Fruit fly (Drosophila melanogaster): ENCODE measurements around the gene Marcal1.

Gene Marcal1

dm6 chr2L:4945300-4945699 lies 10.0 kb upstream of the Marcal1 start, which contains the start of the genes mRpL24 and betaggt-I (continued):
- peak; percentile 61 for TF ChIP-seq Ets97D (GFP tag; optimal IDR thresholded peaks at IDR 0.05)
- TF ChIP-seq Med (GFP tag): peak; percentile 92
- peak; percentile 97 for TF ChIP-seq CG3847 (GFP tag; IDR thresholded peaks at IDR 0.05)
- TF ChIP-seq CG7786 (GFP tag; optimal IDR thresholded peaks at IDR 0.05): peak; percentile 72
- TF ChIP-seq Oaz (GFP tag; IDR thresholded peaks at IDR 0.05): peak; percentile 95
- TF ChIP-seq CG13123 (GFP tag; optimal IDR thresholded peaks at IDR 0.05): peak; percentile 90
- peak; percentile 93 for TF ChIP-seq CG31224 (GFP tag; IDR thresholded peaks at IDR 0.05)
- no peak for TF ChIP-seq h (optimal IDR thresholded peaks at IDR 0.05)
- TF ChIP-seq pnt (GFP tag; optimal IDR thresholded peaks at IDR 0.05): peak; percentile 72
- TF ChIP-seq repo (GFP tag; optimal IDR thresholded peaks at IDR 0.05): peak; percentile 12
- TF ChIP-seq CG11695 (GFP tag; IDR thresholded peaks at IDR 0.05): peak; percentile 96
- TF ChIP-seq tup (GFP tag; optimal IDR thresholded peaks at IDR 0.05): peak; percentile 75
- TF ChIP-seq row (GFP tag; IDR thresholded peaks at IDR 0.05): peak; percentile 99
- TF ChIP-seq Dip2 (GFP tag; IDR thresholded peaks at IDR 0.05): peak; percentile 51; the same call in 1 of the 2 replicates
- peak; percentile 87 for TF ChIP-seq MTF-1 (GFP tag; optimal IDR thresholded peaks at IDR 0.05; ENCODE audit: borderline replicate concordance)
- no peak for TF ChIP-seq Hr39 (optimal IDR thresholded peaks at IDR 0.05)
- TF ChIP-seq Myb (GFP tag; optimal IDR thresholded peaks at IDR 0.05): peak; percentile 50
- no peak for TF ChIP-seq CG34224 (GFP tag; IDR thresholded peaks at IDR 0.05; ENCODE audit: partially characterized antibody)
- no peak for TF ChIP-seq chinmo (GFP tag; IDR thresholded peaks at IDR 0.05; ENCODE audit: partially characterized antibody)
- TF ChIP-seq PHDP (tag; optimal IDR thresholded peaks at IDR 0.05): peak; percentile 98
- peak; percentile 58 for TF ChIP-seq CG7745 (tag; optimal IDR thresholded peaks at IDR 0.05)
- TF ChIP-seq onecut (GFP tag; IDR thresholded peaks at IDR 0.05): peak; percentile 89
- peak; percentile 97 for TF ChIP-seq CG10366 (GFP tag; IDR thresholded peaks at IDR 0.05)
- peak; percentile 74 for TF ChIP-seq wek (GFP tag; optimal IDR thresholded peaks at IDR 0.05)
- peak; percentile 98 for TF ChIP-seq phol (tag; optimal IDR thresholded peaks at IDR 0.05)
- TF ChIP-seq TFAM (GFP tag; optimal IDR thresholded peaks at IDR 0.05): peak; percentile 53
- peak; percentile 28 for TF ChIP-seq CG11398 (GFP tag; optimal IDR thresholded peaks at IDR 0.05)
- TF ChIP-seq CG6254 (GFP tag; optimal IDR thresholded peaks at IDR 0.05): peak; percentile 86
- peak; percentile 88 for TF ChIP-seq CG3726 (GFP tag; IDR thresholded peaks at IDR 0.05)
- peak; percentile 90 for TF ChIP-seq Asciz (GFP tag; optimal IDR thresholded peaks at IDR 0.05)
- no peak for TF ChIP-seq Hr78 (GFP tag; optimal IDR thresholded peaks at IDR 0.05)
- peak; percentile 25 for TF ChIP-seq ash1 (GFP tag; optimal IDR thresholded peaks at IDR 0.05)
- TF ChIP-seq nau (GFP tag; optimal IDR thresholded peaks at IDR 0.05): no peak
- TF ChIP-seq CG7271 (tag; optimal IDR thresholded peaks at IDR 0.05): peak; percentile 89
- TF ChIP-seq CG12942 (GFP tag; optimal IDR thresholded peaks at IDR 0.05): peak; percentile 95
- no peak for TF ChIP-seq CG1832 (GFP tag; optimal IDR thresholded peaks at IDR 0.05)
- peak; percentile 80 for TF ChIP-seq CG16863 (GFP tag; optimal IDR thresholded peaks at IDR 0.05)
- peak; percentile 95 for TF ChIP-seq CG13296 (GFP tag; optimal IDR thresholded peaks at IDR 0.05)
- peak; percentile 91 for TF ChIP-seq Mrtf (GFP tag; IDR thresholded peaks at IDR 0.05)
- no peak for TF ChIP-seq prd (optimal IDR thresholded peaks at IDR 0.05)
- peak; percentile 97 for TF ChIP-seq prd (GFP tag; IDR thresholded peaks at IDR 0.05)
- TF ChIP-seq run (tag; optimal IDR thresholded peaks at IDR 0.05): peak; percentile 88
- TF ChIP-seq CG18262 (tag; optimal IDR thresholded peaks at IDR 0.05): peak; percentile 97
- TF ChIP-seq tll (GFP tag; optimal IDR thresholded peaks at IDR 0.05): peak in 1 of 2 experiments; percentile 27
- TF ChIP-seq CG14667 (GFP tag; IDR thresholded peaks at IDR 0.05): peak; percentile 93
- peak; percentile 96 for TF ChIP-seq CG14014 (GFP tag; IDR thresholded peaks at IDR 0.05)
- no peak for TF ChIP-seq hb (GFP tag; IDR thresholded peaks at IDR 0.05; ENCODE audit: partially characterized antibody)
- no peak for TF ChIP-seq br (optimal IDR thresholded peaks at IDR 0.05)
- peak; percentile 1 for TF ChIP-seq luna (GFP tag; optimal IDR thresholded peaks at IDR 0.05)
- peak; percentile 1 for TF ChIP-seq Sin3A (optimal IDR thresholded peaks at IDR 0.05)
- peak; percentile 96 for TF ChIP-seq Fer2 (tag; optimal IDR thresholded peaks at IDR 0.05)
- peak; percentile 96 for TF ChIP-seq Dbx (GFP tag; IDR thresholded peaks at IDR 0.05)

Data from whole organism, embryonic.